Fruit fly (Drosophila melanogaster) S2 (cell line): ENCODE measurements around the gene Myo31DF.

ENCODE experiments used
- CG8478 ChIP-seq: fragments of >200 bp; optimal IDR thresholded peaks from 2 replicates; lab custom pipeline; 2018
- CTCF ChIP-seq, 2 experiments: fragments of >200 bp; optimal IDR thresholded peaks; 2 replicates each; lab custom pipeline; 2018

DNA sequence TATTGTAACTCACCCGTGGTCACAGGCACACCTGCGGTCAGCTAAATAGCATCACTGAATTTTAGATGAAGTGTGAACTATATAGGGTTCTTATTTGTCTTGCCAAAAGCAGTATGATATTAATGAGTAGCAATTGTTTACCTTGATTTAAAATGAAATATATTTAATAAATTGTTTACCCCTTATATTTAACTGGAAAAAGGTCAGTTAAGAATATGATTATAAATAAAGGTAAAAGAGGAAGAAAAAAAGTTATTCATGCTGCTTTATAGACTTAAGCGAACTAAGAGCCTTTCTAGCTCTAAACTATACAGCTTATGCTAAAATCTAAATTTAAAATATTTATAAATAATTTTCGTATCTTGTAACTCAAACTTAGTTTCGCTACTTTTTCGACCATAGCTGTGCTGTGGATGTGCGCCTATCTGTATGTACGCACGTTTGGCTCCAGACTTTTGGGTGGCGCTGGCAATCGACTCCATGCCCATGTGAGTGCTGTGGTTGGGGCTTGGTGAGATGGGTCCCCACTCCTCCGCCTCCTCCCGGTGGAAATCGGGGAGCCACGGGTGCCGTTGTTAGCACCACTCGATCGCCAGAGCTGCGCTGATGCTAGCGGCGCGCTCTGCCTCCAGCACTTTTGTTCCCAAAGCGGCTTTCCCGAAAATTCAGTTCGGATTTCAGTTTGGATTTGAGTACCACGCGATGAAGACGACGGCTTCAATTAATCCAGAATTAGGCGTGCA lies 64.4 kb downstream of the Myo31DF start, which contains the start of gene loh:
- no peak for TF ChIP-seq CG8478 (lab: Kevin White, UChicago)
- TF ChIP-seq CTCF (optimal IDR thresholded peaks at IDR 0.05; lab: Kevin White, UChicago): no peak
